Fruit fly (Drosophila melanogaster): ENCODE data around the gene CG31496.

CG31496 gene

DNA sequence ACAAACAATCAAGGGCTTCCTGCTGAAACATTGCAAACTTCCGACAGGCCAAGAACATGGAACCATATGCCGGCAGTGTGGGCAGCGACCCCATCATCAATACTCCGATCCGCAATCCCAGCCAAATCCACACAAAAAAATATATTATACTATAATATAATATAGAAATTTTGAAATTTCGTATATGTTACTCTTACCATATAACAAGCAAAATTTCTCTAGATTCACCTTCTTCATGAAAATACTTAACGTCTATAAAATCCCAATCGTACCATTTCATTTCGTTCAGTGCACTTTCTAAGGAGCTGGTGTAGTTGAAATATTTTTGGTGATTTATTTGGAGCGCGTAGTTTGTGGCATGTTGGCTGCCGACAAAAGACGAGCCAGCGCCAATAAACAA, 10.3 kb upstream of the CG31496 start (continued):
- 0 out of 3 replicates have a peak, but pooled peaks have one; percentile 9 for TF ChIP-seq otp (GFP tag; IDR thresholded peaks at IDR 0.05)
- no peak for TF ChIP-seq HmgZ (tag; optimal IDR thresholded peaks at IDR 0.05)
- no peak for TF ChIP-seq CG2116 (GFP tag; optimal IDR thresholded peaks at IDR 0.05)
- TF ChIP-seq abd-A (tag; optimal IDR thresholded peaks at IDR 0.05), result no peak
- no peak for TF ChIP-seq CG6254 (GFP tag; optimal IDR thresholded peaks at IDR 0.05)
- TF ChIP-seq gcm (GFP tag; optimal IDR thresholded peaks at IDR 0.05), result no peak
- no peak for TF ChIP-seq bbx (GFP tag; IDR thresholded peaks at IDR 0.05; ENCODE audit: partially characterized antibody)
- no peak for TF ChIP-seq knrl (GFP tag; IDR thresholded peaks at IDR 0.05; ENCODE audit: partially characterized antibody)
- no peak for TF ChIP-seq CG17802 (tag; optimal IDR thresholded peaks at IDR 0.05)
- no peak for TF ChIP-seq hth (optimal IDR thresholded peaks at IDR 0.05)
- TF ChIP-seq CG11085 (GFP tag; IDR thresholded peaks at IDR 0.05), result no peak
- no peak for TF ChIP-seq Med (GFP tag)
- TF ChIP-seq bab2 (GFP tag; optimal IDR thresholded peaks at IDR 0.05), result no peak
- TF ChIP-seq CG7786 (GFP tag; optimal IDR thresholded peaks at IDR 0.05), result no peak
- peak; percentile 46; the same call in 1 of the 2 replicates for TF ChIP-seq CG31441 (GFP tag; IDR thresholded peaks at IDR 0.05)
- no peak for TF ChIP-seq kni (GFP tag; optimal IDR thresholded peaks at IDR 0.05)
- no peak for TF ChIP-seq CG2889 (GFP tag; IDR thresholded peaks at IDR 0.05)
- TF ChIP-seq al (GFP tag; IDR thresholded peaks at IDR 0.05), result no peak
- TF ChIP-seq Fer1 (GFP tag; optimal IDR thresholded peaks at IDR 0.05), result no peak
- TF ChIP-seq Sox102F (GFP tag; optimal IDR thresholded peaks at IDR 0.05), result peak; percentile 40
- TF ChIP-seq CG32772 (GFP tag; IDR thresholded peaks at IDR 0.05), result peak; percentile 43; the same call in 1 of the 2 replicates
- no peak for TF ChIP-seq wor (GFP tag; IDR thresholded peaks at IDR 0.05)
- no peak for TF ChIP-seq CG5953 (GFP tag; IDR thresholded peaks at IDR 0.05)
- peak; percentile 10 for TF ChIP-seq CoRest (tag; optimal IDR thresholded peaks at IDR 0.05)
- TF ChIP-seq zen2 (GFP tag; IDR thresholded peaks at IDR 0.05; ENCODE audit: partially characterized antibody), result no peak
- no peak for TF ChIP-seq NK7.1 (GFP tag; optimal IDR thresholded peaks at IDR 0.05)
- no peak for TF ChIP-seq CG8290 (GFP tag; optimal IDR thresholded peaks at IDR 0.05)
- TF ChIP-seq CG8290 (tag; optimal IDR thresholded peaks at IDR 0.05), result no peak
- TF ChIP-seq CG3838 (GFP tag; optimal IDR thresholded peaks at IDR 0.05), result no peak
- TF ChIP-seq CG2129 (GFP tag; IDR thresholded peaks at IDR 0.05; ENCODE audit: partially characterized antibody), result no peak
- TF ChIP-seq CG4360 (GFP tag; IDR thresholded peaks at IDR 0.05), result no peak
- TF ChIP-seq CG6175 (GFP tag; IDR thresholded peaks at IDR 0.05), result no peak
- TF ChIP-seq Antp (GFP tag; optimal IDR thresholded peaks at IDR 0.05), result no peak
- TF ChIP-seq sob (GFP tag; IDR thresholded peaks at IDR 0.05), result no peak; the same call in 1 of the 2 replicates
- no peak for TF ChIP-seq Hr78 (GFP tag; optimal IDR thresholded peaks at IDR 0.05)
- TF ChIP-seq CG10543 (GFP tag; optimal IDR thresholded peaks at IDR 0.05), result no peak
- peak; percentile 14 for TF ChIP-seq Xbp1 (GFP tag; optimal IDR thresholded peaks at IDR 0.05)
- TF ChIP-seq Hmx (GFP tag; optimal IDR thresholded peaks at IDR 0.05), result no peak
- TF ChIP-seq CG13775 (GFP tag; optimal IDR thresholded peaks at IDR 0.05), result no peak
- no peak for TF ChIP-seq CG12659 (GFP tag; optimal IDR thresholded peaks at IDR 0.05)
- no peak for TF ChIP-seq gro (GFP tag; optimal IDR thresholded peaks at IDR 0.05)
- TF ChIP-seq ci (GFP tag; IDR thresholded peaks at IDR 0.05), result 0 out of 3 replicates have a peak, but pooled peaks have one; percentile 29
- no peak for TF ChIP-seq hb (GFP tag; IDR thresholded peaks at IDR 0.05; ENCODE audit: partially characterized antibody)
- no peak for TF ChIP-seq Chrac-16 (GFP tag; optimal IDR thresholded peaks at IDR 0.05)
- no peak for TF ChIP-seq Sin3A (optimal IDR thresholded peaks at IDR 0.05)
- no peak for TF ChIP-seq Ada2b (GFP tag; IDR thresholded peaks at IDR 0.05)
- TF ChIP-seq CG5245 (GFP tag; optimal IDR thresholded peaks at IDR 0.05), result no peak
- TF ChIP-seq CG2678 (tag; optimal IDR thresholded peaks at IDR 0.05), result no peak
- TF ChIP-seq vvl (GFP tag; IDR thresholded peaks at IDR 0.05), result no peak
- no peak for TF ChIP-seq onecut (GFP tag; IDR thresholded peaks at IDR 0.05)
- TF ChIP-seq CG15479 (GFP tag; optimal IDR thresholded peaks at IDR 0.05), result no peak
- no peak for TF ChIP-seq repo (GFP tag; optimal IDR thresholded peaks at IDR 0.05)
